Fruit fly (Drosophila melanogaster) whole organism, embryonic: Measurements from ENCODE around the gene mora.

ENCODE experiments used
- CG1024 ChIP-seq: fragments of 200-800 bp; sonication (Bioruptor generic); IDR thresholded peaks from 2 replicates; pipeline ENCODE4 v1.3.6; 2022; ENCODE audit warnings: missing biosample characterization, missing genetic modification characterization
- CG11696 ChIP-seq: fragments of 200-800 bp; sonication (Bioruptor generic); IDR thresholded peaks from 2 replicates; pipeline ENCODE4 v1.3.6; 2022; ENCODE audit warnings: missing biosample characterization, missing genetic modification characterization
- CG17385 ChIP-seq: fragments of 200-800 bp; sonication (Bioruptor generic); optimal IDR thresholded peaks from 3 replicates; lab custom pipeline; 2018; ENCODE audit warnings: missing biosample characterization, mild to moderate bottlenecking, missing genetic modification characterization
- CG17802 ChIP-seq: fragments of 200-800 bp; sonication (Bioruptor generic); optimal IDR thresholded peaks from 2 replicates; lab custom pipeline; 2018; ENCODE audit warnings: missing biosample characterization, mild to moderate bottlenecking, missing genetic modification characterization, moderate library complexity
- CG18476 ChIP-seq: fragments of 200-800 bp; sonication (Bioruptor generic); optimal IDR thresholded peaks from 2 replicates; lab custom pipeline; 2016; ENCODE audit warnings: missing biosample characterization, mild to moderate bottlenecking, missing genetic modification characterization
- CG2202 ChIP-seq: fragments of 200-800 bp; sonication (Bioruptor generic); optimal IDR thresholded peaks from 2 replicates; lab custom pipeline; 2018; ENCODE audit warnings: missing biosample characterization, mild to moderate bottlenecking, missing genetic modification characterization
- CG4360 ChIP-seq: fragments of 200-800 bp; sonication (Bioruptor generic); IDR thresholded peaks from 2 replicates; pipeline ENCODE4 v1.3.6; 2022; ENCODE audit warnings: missing biosample characterization, missing genetic modification characterization
- CG4404 ChIP-seq: fragments of 200-800 bp; sonication (Bioruptor generic); IDR thresholded peaks from 2 replicates; pipeline ENCODE4 v1.3.6; 2022; ENCODE audit warnings: missing biosample characterization, missing genetic modification characterization
- CG6791 ChIP-seq: fragments of 200-800 bp; sonication (Bioruptor generic); IDR thresholded peaks from 3 replicates; pipeline ENCODE4 v1.3.6; 2022; ENCODE audit warnings: missing biosample characterization, missing genetic modification characterization; ENCODE audit not compliant: partially characterized antibody
- CG6813 ChIP-seq: fragments of 200-800 bp; sonication (Bioruptor generic); optimal IDR thresholded peaks from 2 replicates; lab custom pipeline; 2017; ENCODE audit warnings: missing biosample characterization, missing genetic modification characterization, mild to moderate bottlenecking, moderate library complexity, missing genetic modification reagents
- CG7372 ChIP-seq: fragments of 200-800 bp; sonication (Bioruptor generic); IDR thresholded peaks from 2 replicates; pipeline ENCODE4 v1.3.6; 2022; ENCODE audit warnings: missing biosample characterization, missing genetic modification characterization
- CG8089 ChIP-seq: fragments of 200-800 bp; sonication (Bioruptor generic); optimal IDR thresholded peaks from 3 replicates; lab custom pipeline; 2016; ENCODE audit warnings: missing biosample characterization, missing genetic modification characterization
- CG8924 ChIP-seq: fragments of 200-800 bp; optimal IDR thresholded peaks from 3 replicates; lab custom pipeline; 2019; ENCODE audit warnings: missing biosample characterization, mild to moderate bottlenecking, missing genetic modification characterization, moderate library complexity
- CG9609 ChIP-seq: fragments of 200-800 bp; sonication (Bioruptor generic); optimal IDR thresholded peaks from 3 replicates; lab custom pipeline; 2016; ENCODE audit warnings: missing biosample characterization, missing genetic modification characterization
- D ChIP-seq, 2 experiments: fragments of 200-800 bp in 1 of 2; fragments of >200 bp in 1 of 2; sonication (Bioruptor generic) in 1 of 2; optimal IDR thresholded peaks; 2 replicates in 1 of 2; 3 replicates in 1 of 2; lab custom pipeline; 2017; ENCODE audit warnings: mild to moderate bottlenecking in 1 of 2, missing biosample characterization in 1 of 2, missing genetic modification characterization in 1 of 2, missing genetic modification reagents in 1 of 2
- Gug ChIP-seq: fragments of 200-800 bp; sonication (Bioruptor generic); IDR thresholded peaks from 4 replicates; pipeline ENCODE4 v1.3.6; 2022; ENCODE audit warnings: missing biosample characterization, missing genetic modification characterization
- HmgD ChIP-seq: fragments of 200-800 bp; sonication (Bioruptor generic); optimal IDR thresholded peaks from 3 replicates; lab custom pipeline; 2016; ENCODE audit warnings: missing biosample characterization, missing genetic modification characterization
- HmgZ ChIP-seq: fragments of 200-800 bp; sonication (Bioruptor generic); optimal IDR thresholded peaks from 2 replicates; lab custom pipeline; 2018; ENCODE audit warnings: missing biosample characterization, mild to moderate bottlenecking, missing genetic modification characterization
- Kr ChIP-seq: fragments of 200-800 bp; sonication (Bioruptor generic); optimal IDR thresholded peaks from 2 replicates; lab custom pipeline; 2017; ENCODE audit warnings: missing biosample characterization, mild to moderate bottlenecking, missing genetic modification characterization
- Med ChIP-seq: fragments of 200-800 bp; sonication (Bioruptor generic); peaks from one replicate; lab custom pipeline; 2016; ENCODE audit warnings: missing biosample characterization, missing genetic modification characterization, mild to moderate bottlenecking, inconsistent platforms, moderate library complexity
- Myb ChIP-seq: fragments of 200-800 bp; sonication (Bioruptor generic); optimal IDR thresholded peaks from 2 replicates; lab custom pipeline; 2016; ENCODE audit warnings: missing biosample characterization, missing genetic modification characterization
- NFAT ChIP-seq: fragments of 200-800 bp; sonication (Bioruptor generic); IDR thresholded peaks from 2 replicates; pipeline ENCODE4 v1.3.6; 2022; ENCODE audit warnings: missing biosample characterization, missing genetic modification characterization
- NK7.1 ChIP-seq: fragments of 200-800 bp; sonication (Bioruptor generic); optimal IDR thresholded peaks from 3 replicates; lab custom pipeline; 2016; ENCODE audit warnings: missing biosample characterization, missing genetic modification characterization
- Ptx1 ChIP-seq: fragments of 200-800 bp; sonication (Bioruptor generic); IDR thresholded peaks from 2 replicates; pipeline ENCODE4 v1.3.6; 2022; ENCODE audit warnings: missing biosample characterization, missing genetic modification characterization
- Sox102F ChIP-seq: fragments of 200-800 bp; sonication (Bioruptor generic); optimal IDR thresholded peaks from 2 replicates; lab custom pipeline; 2018; ENCODE audit warnings: missing biosample characterization, mild to moderate bottlenecking, missing genetic modification characterization, moderate library complexity
- Tbp ChIP-seq: fragments of >200 bp; optimal IDR thresholded peaks from 2 replicates; lab custom pipeline; 2018; ENCODE audit warnings: missing biosample characterization, missing genetic modification characterization
- Trl ChIP-seq, 3 experiments: fragments of >200 bp in 2 of 3; fragments of 200-800 bp in 1 of 3; sonication (Bioruptor generic) in 1 of 3; optimal IDR thresholded peaks; 2 replicates in 1 of 3; 3 replicates in 2 of 3; lab custom pipeline; 2016 to 2017; ENCODE audit warnings: missing biosample characterization in 1 of 3, missing genetic modification characterization in 1 of 3
- aop ChIP-seq: fragments of 200-800 bp; sonication (Bioruptor generic); IDR thresholded peaks from 2 replicates; pipeline ENCODE4 v1.3.6; 2022; ENCODE audit warnings: missing biosample characterization, missing genetic modification characterization
- ara ChIP-seq: fragments of 200-800 bp; sonication (Bioruptor generic); IDR thresholded peaks from 2 replicates; pipeline ENCODE4 v1.3.6; 2022; ENCODE audit warnings: missing biosample characterization, missing genetic modification characterization
- cato ChIP-seq: fragments of 200-800 bp; sonication (Bioruptor generic); optimal IDR thresholded peaks from 2 replicates; lab custom pipeline; 2016; ENCODE audit warnings: missing biosample characterization, missing genetic modification characterization, borderline replicate concordance
- chm ChIP-seq: fragments of 200-800 bp; sonication (Bioruptor generic); IDR thresholded peaks from 2 replicates; pipeline ENCODE4 v1.3.6; 2022; ENCODE audit warnings: missing biosample characterization, missing genetic modification characterization
- corto ChIP-seq: fragments of 200-800 bp; sonication (Bioruptor generic); optimal IDR thresholded peaks from 2 replicates; lab custom pipeline; 2016; ENCODE audit warnings: missing biosample characterization, mild to moderate bottlenecking, missing genetic modification characterization, moderate library complexity
- crc ChIP-seq: fragments of 200-800 bp; sonication (Bioruptor generic); optimal IDR thresholded peaks from 2 replicates; lab custom pipeline; 2016; ENCODE audit warnings: missing biosample characterization, missing genetic modification characterization
- dati ChIP-seq: fragments of 200-800 bp; sonication (Bioruptor generic); IDR thresholded peaks from 2 replicates; pipeline ENCODE4 v1.3.6; 2022; ENCODE audit warnings: missing biosample characterization, missing genetic modification characterization
- gem ChIP-seq: fragments of 200-800 bp; sonication (Bioruptor generic); optimal IDR thresholded peaks from 2 replicates; lab custom pipeline; 2019; ENCODE audit warnings: missing biosample characterization, mild to moderate bottlenecking, missing genetic modification characterization, moderate library complexity
- grau ChIP-seq: fragments of 200-800 bp; optimal IDR thresholded peaks from 3 replicates; lab custom pipeline; 2019; ENCODE audit warnings: missing biosample characterization, mild to moderate bottlenecking, missing genetic modification characterization, moderate library complexity
- hth ChIP-seq: fragments of >200 bp; optimal IDR thresholded peaks from 2 replicates; lab custom pipeline; 2017; ENCODE audit warnings: inconsistent platforms
- insv ChIP-seq, 2 experiments: fragments of 200-800 bp; sonication (Bioruptor generic); optimal IDR thresholded peaks; 3 replicates each; lab custom pipeline; 2016 to 2018; ENCODE audit warnings: missing biosample characterization in 2 of 2, missing genetic modification characterization in 2 of 2
- klu ChIP-seq: fragments of 200-800 bp; sonication (Bioruptor generic); IDR thresholded peaks from 2 replicates; pipeline ENCODE4 v1.3.6; 2022; ENCODE audit warnings: missing biosample characterization, missing genetic modification characterization
- kni ChIP-seq: fragments of 200-800 bp; sonication (Bioruptor generic); optimal IDR thresholded peaks from 3 replicates; lab custom pipeline; 2017; ENCODE audit warnings: mild to moderate bottlenecking, missing biosample characterization, missing genetic modification reagents, missing genetic modification characterization
- knrl ChIP-seq: fragments of 200-800 bp; sonication (Bioruptor generic); IDR thresholded peaks from 3 replicates; pipeline ENCODE4 v1.3.6; 2022; ENCODE audit warnings: missing biosample characterization, missing genetic modification characterization; ENCODE audit not compliant: partially characterized antibody
- lilli ChIP-seq: fragments of 200-800 bp; sonication (Bioruptor generic); optimal IDR thresholded peaks from 3 replicates; lab custom pipeline; 2016; ENCODE audit warnings: missing biosample characterization, missing genetic modification characterization
- luna ChIP-seq: fragments of 200-800 bp; sonication (Bioruptor generic); optimal IDR thresholded peaks from 2 replicates; lab custom pipeline; 2016; ENCODE audit warnings: missing biosample characterization, missing genetic modification characterization
- maf-S ChIP-seq: fragments of 200-800 bp; sonication (Bioruptor generic); optimal IDR thresholded peaks from 2 replicates; lab custom pipeline; 2016; ENCODE audit warnings: missing biosample characterization, missing genetic modification characterization
- nerfin-1 ChIP-seq: fragments of 200-800 bp; sonication (Bioruptor generic); optimal IDR thresholded peaks from 3 replicates; lab custom pipeline; 2019; ENCODE audit warnings: missing biosample characterization, mild to moderate bottlenecking, missing genetic modification characterization, moderate library complexity
- salm ChIP-seq: fragments of 200-800 bp; sonication (Bioruptor generic); optimal IDR thresholded peaks from 2 replicates; lab custom pipeline; 2018; ENCODE audit warnings: missing biosample characterization, mild to moderate bottlenecking, missing genetic modification characterization
- sima ChIP-seq: fragments of 200-800 bp; sonication (Bioruptor generic); optimal IDR thresholded peaks from 2 replicates; lab custom pipeline; 2016; ENCODE audit warnings: missing biosample characterization, missing genetic modification characterization
- sqz ChIP-seq: fragments of 200-800 bp; sonication (Bioruptor generic); optimal IDR thresholded peaks from 3 replicates; lab custom pipeline; 2018; ENCODE audit warnings: missing biosample characterization, mild to moderate bottlenecking, missing genetic modification characterization
- tna ChIP-seq: fragments of 200-800 bp; sonication (Bioruptor generic); IDR thresholded peaks from 2 replicates; pipeline ENCODE4 v1.3.6; 2022; ENCODE audit warnings: missing biosample characterization, missing genetic modification characterization; ENCODE audit not compliant: partially characterized antibody
- trem ChIP-seq: fragments of 200-800 bp; optimal IDR thresholded peaks from 3 replicates; lab custom pipeline; 2019; ENCODE audit warnings: missing biosample characterization, mild to moderate bottlenecking, missing genetic modification characterization, moderate library complexity
- z ChIP-seq: fragments of 200-800 bp; sonication (Bioruptor generic); IDR thresholded peaks from 3 replicates; pipeline ENCODE4 v1.3.6; 2022; ENCODE audit warnings: missing biosample characterization, missing genetic modification characterization

Gene mora

DNA sequence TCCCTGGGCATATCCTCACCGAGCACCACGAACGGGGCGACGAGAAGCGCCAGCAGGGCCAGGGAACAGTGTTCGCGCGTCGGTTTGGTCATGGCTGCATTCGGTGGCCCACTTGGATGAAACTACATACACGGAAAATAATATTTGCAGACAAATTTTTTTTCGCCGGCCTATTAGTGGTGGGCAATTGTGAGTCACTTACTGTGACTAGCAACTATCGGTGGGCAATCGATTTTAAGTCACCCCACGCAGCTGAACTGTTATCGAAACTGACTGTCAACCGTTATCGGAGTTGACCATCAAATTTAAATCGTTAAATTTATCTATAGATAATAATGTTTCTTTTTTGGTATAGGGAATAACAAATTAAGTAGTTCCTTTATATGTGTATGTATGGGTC is 16.8 kb upstream of the mora start, which contains the start of gene CG5510 (continued):
- no peak for TF ChIP-seq CG11696 (GFP tag; lab: Robert Waterston, UW)
- peak; percentile 2 for TF ChIP-seq CG8924 (tag; lab: Kevin White, UChicago)
- no peak for TF ChIP-seq CG7372
- no peak for TF ChIP-seq kni
- TF ChIP-seq Med (GFP tag; lab: Kevin White, UChicago): peak; percentile 97
- no peak for TF ChIP-seq corto (GFP tag; lab: Kevin White, UChicago)
- no peak for TF ChIP-seq sima
- TF ChIP-seq CG4360 (GFP tag; lab: Robert Waterston, UW): no peak
- TF ChIP-seq trem: peak; percentile 84
- TF ChIP-seq insv (GFP tag; optimal IDR thresholded peaks at IDR 0.05; lab: Kevin White, UChicago): no peak
- TF ChIP-seq CG17802 (tag; lab: Kevin White, UChicago): no peak
- TF ChIP-seq NK7.1: peak; percentile 18
- TF ChIP-seq Kr (GFP tag; lab: Kevin White, UChicago): no peak
- no peak for TF ChIP-seq CG17385 (GFP tag; lab: Kevin White, UChicago)
- TF ChIP-seq D (optimal IDR thresholded peaks at IDR 0.05; lab: Kevin White, UChicago): no peak
- no peak for TF ChIP-seq D (GFP tag; optimal IDR thresholded peaks at IDR 0.05; lab: Kevin White, UChicago)
- TF ChIP-seq aop (GFP tag; lab: Robert Waterston, UW): no peak
- peak; percentile 16 for TF ChIP-seq maf-S (GFP tag; lab: Kevin White, UChicago)
- no peak for TF ChIP-seq gem (tag; lab: Kevin White, UChicago)
- TF ChIP-seq CG8089 (GFP tag; lab: Kevin White, UChicago): no peak
- no peak for TF ChIP-seq Sox102F (GFP tag; lab: Kevin White, UChicago)
- peak; percentile 57 for TF ChIP-seq CG9609
- TF ChIP-seq lilli (GFP tag; lab: Kevin White, UChicago): peak; percentile 70
- TF ChIP-seq CG6813 (GFP tag; lab: Kevin White, UChicago): peak; percentile 22
- TF ChIP-seq hth (lab: Kevin White, UChicago): no peak
- no peak for TF ChIP-seq cato (GFP tag; lab: Kevin White, UChicago)
- TF ChIP-seq Trl (optimal IDR thresholded peaks at IDR 0.05; lab: Kevin White, UChicago): no peak
- TF ChIP-seq Trl (GFP tag; optimal IDR thresholded peaks at IDR 0.05; lab: Kevin White, UChicago): peak; percentile 40
- no peak for TF ChIP-seq dati
- TF ChIP-seq HmgD (GFP tag; lab: Kevin White, UChicago): peak; percentile 69
- no peak for TF ChIP-seq nerfin-1 (tag; lab: Kevin White, UChicago)
- TF ChIP-seq sqz (GFP tag; lab: Kevin White, UChicago): no peak
- peak; percentile 95 for TF ChIP-seq knrl (GFP tag; lab: Robert Waterston, UW)
- no peak for TF ChIP-seq z (GFP tag; lab: Robert Waterston, UW)
- peak; percentile 33 for TF ChIP-seq CG18476 (GFP tag; lab: Kevin White, UChicago)
- peak; percentile 83 for TF ChIP-seq NFAT (GFP tag; lab: Robert Waterston, UW)
- TF ChIP-seq Ptx1 (GFP tag; lab: Robert Waterston, UW): peak; percentile 48; the same call in 1 of the 2 replicates
- no peak; the same call in 1 of the 2 replicates for TF ChIP-seq CG4404
- peak; percentile 86 for TF ChIP-seq HmgZ (tag; lab: Kevin White, UChicago)
- TF ChIP-seq Gug (GFP tag; lab: Robert Waterston, UW): peak; percentile 64; the same call in 2 of the 4 replicates
- TF ChIP-seq CG2202 (tag; lab: Kevin White, UChicago): no peak
- TF ChIP-seq Tbp (GFP tag; lab: Kevin White, UChicago): no peak
- TF ChIP-seq tna: peak; percentile 98
- TF ChIP-seq Myb (GFP tag; lab: Kevin White, UChicago): peak; percentile 97
- peak; percentile 53 for TF ChIP-seq grau (tag; lab: Kevin White, UChicago)
- TF ChIP-seq luna (GFP tag; lab: Kevin White, UChicago): no peak
- no peak for TF ChIP-seq ara (GFP tag; lab: Robert Waterston, UW)
- no peak for TF ChIP-seq crc (GFP tag; lab: Kevin White, UChicago)
- no peak for TF ChIP-seq klu
- TF ChIP-seq CG1024: no peak
- TF ChIP-seq chm: peak; percentile 46; the same call in 1 of the 2 replicates
- peak; percentile 99 for TF ChIP-seq CG6791
- TF ChIP-seq salm: no peak
